Fruit fly (Drosophila melanogaster) whole organism, embryonic: ENCODE measurements around the gene mib1.
A peak's percentile ranks its signal among the peaks of the same experiment; 100 is the strongest.

Experiments
- Abd-B ChIP-seq: fragments of 200-800 bp; sonication (Bioruptor generic); optimal IDR thresholded peaks from 2 replicates; lab custom pipeline; 2018; ENCODE audit warnings: missing biosample characterization, mild to moderate bottlenecking, missing genetic modification characterization, moderate library complexity
- Awh ChIP-seq: fragments of 200-800 bp; sonication (Bioruptor generic); IDR thresholded peaks from 2 replicates; pipeline ENCODE4, ENCODE4 v1.3.6; 2022; ENCODE audit warnings: missing biosample characterization, missing genetic modification characterization
- Blimp-1 ChIP-seq: fragments of 200-800 bp; sonication (Bioruptor generic); optimal IDR thresholded peaks from 3 replicates; lab custom pipeline; 2018; ENCODE audit warnings: missing biosample characterization, missing genetic modification characterization, mild to moderate bottlenecking, moderate library complexity, missing genetic modification reagents
- CG10267 ChIP-seq: fragments of 200-800 bp; sonication (Bioruptor generic); optimal IDR thresholded peaks from 2 replicates; lab custom pipeline; 2018; ENCODE audit warnings: missing biosample characterization, mild to moderate bottlenecking, missing genetic modification characterization, moderate library complexity
- CG11093 ChIP-seq: fragments of 200-800 bp; sonication (Bioruptor generic); IDR thresholded peaks from 3 replicates; pipeline ENCODE4 v1.3.6; 2022; ENCODE audit warnings: missing biosample characterization, missing genetic modification characterization
- CG11695 ChIP-seq: fragments of 200-800 bp; sonication (Bioruptor generic); IDR thresholded peaks from 3 replicates; pipeline ENCODE4 v1.3.6; 2022; ENCODE audit warnings: missing biosample characterization, missing genetic modification characterization
- CG12299 ChIP-seq: fragments of 200-800 bp; sonication (Bioruptor generic); optimal IDR thresholded peaks from 2 replicates; lab custom pipeline; 2018; ENCODE audit warnings: missing biosample characterization, mild to moderate bottlenecking, missing genetic modification characterization
- CG12391 ChIP-seq: fragments of 200-800 bp; sonication (Bioruptor generic); optimal IDR thresholded peaks from 3 replicates; lab custom pipeline; 2018; ENCODE audit warnings: missing biosample characterization, mild to moderate bottlenecking, missing genetic modification characterization, moderate library complexity
- CG13424 ChIP-seq: fragments of 200-800 bp; sonication (Bioruptor generic); optimal IDR thresholded peaks from 2 replicates; lab custom pipeline; 2019; ENCODE audit warnings: missing biosample characterization, mild to moderate bottlenecking, missing genetic modification characterization, moderate library complexity
- CG13894 ChIP-seq: fragments of 200-800 bp; sonication (Bioruptor generic); optimal IDR thresholded peaks from 3 replicates; lab custom pipeline; 2018; ENCODE audit warnings: missing biosample characterization, mild to moderate bottlenecking, missing genetic modification characterization, moderate library complexity
- CG15696 ChIP-seq: fragments of 200-800 bp; sonication (Bioruptor generic); optimal IDR thresholded peaks from 2 replicates; lab custom pipeline; 2019; ENCODE audit warnings: missing biosample characterization, mild to moderate bottlenecking, missing genetic modification characterization, moderate library complexity
- CG17912 ChIP-seq: fragments of 200-800 bp; sonication (Bioruptor generic); optimal IDR thresholded peaks from 2 replicates; lab custom pipeline; 2018; ENCODE audit warnings: missing biosample characterization, mild to moderate bottlenecking, missing genetic modification characterization
- CG18262 ChIP-seq: fragments of 200-800 bp; optimal IDR thresholded peaks from 3 replicates; lab custom pipeline; 2019; ENCODE audit warnings: missing biosample characterization, mild to moderate bottlenecking, missing genetic modification characterization, moderate library complexity
- CG2199 ChIP-seq: fragments of 200-800 bp; sonication (Bioruptor generic); IDR thresholded peaks from 3 replicates; pipeline ENCODE4 v1.3.6; 2022; ENCODE audit warnings: missing biosample characterization, missing genetic modification characterization
- CG4360 ChIP-seq: fragments of 200-800 bp; sonication (Bioruptor generic); IDR thresholded peaks from 2 replicates; pipeline ENCODE4 v1.3.6; 2022; ENCODE audit warnings: missing biosample characterization, missing genetic modification characterization
- CG4617 ChIP-seq: fragments of 200-800 bp; sonication (Bioruptor generic); optimal IDR thresholded peaks from 3 replicates; lab custom pipeline; 2016; ENCODE audit warnings: missing biosample characterization, missing genetic modification characterization, borderline replicate concordance
- CG5180 ChIP-seq: fragments of 200-800 bp; sonication (Bioruptor generic); optimal IDR thresholded peaks from 3 replicates; lab custom pipeline; 2017; ENCODE audit warnings: missing biosample characterization, missing genetic modification characterization, mild to moderate bottlenecking, moderate library complexity, missing genetic modification reagents
- CG5953 ChIP-seq: fragments of 200-800 bp; sonication (Bioruptor generic); IDR thresholded peaks from 2 replicates; pipeline ENCODE4 v1.3.6; 2022; ENCODE audit warnings: missing biosample characterization, missing genetic modification characterization
- CG7271 ChIP-seq: fragments of 200-800 bp; sonication (Bioruptor generic); optimal IDR thresholded peaks from 2 replicates; lab custom pipeline; 2018; ENCODE audit warnings: missing biosample characterization, mild to moderate bottlenecking, missing genetic modification characterization, moderate library complexity
- CG8089 ChIP-seq: fragments of 200-800 bp; sonication (Bioruptor generic); optimal IDR thresholded peaks from 3 replicates; lab custom pipeline; 2016; ENCODE audit warnings: missing biosample characterization, missing genetic modification characterization
- CG8290 ChIP-seq, 3 experiments: fragments of 200-800 bp; sonication (Bioruptor generic); optimal IDR thresholded peaks; 2 replicates each; lab custom pipeline; 2016 to 2019; ENCODE audit warnings: missing biosample characterization in 3 of 3, missing genetic modification characterization in 3 of 3, mild to moderate bottlenecking in 2 of 3, moderate library complexity in 1 of 3
- CG8924 ChIP-seq: fragments of 200-800 bp; optimal IDR thresholded peaks from 3 replicates; lab custom pipeline; 2019; ENCODE audit warnings: missing biosample characterization, mild to moderate bottlenecking, missing genetic modification characterization, moderate library complexity
- CG9727 ChIP-seq: fragments of 200-800 bp; sonication (Bioruptor generic); optimal IDR thresholded peaks from 3 replicates; lab custom pipeline; 2017; ENCODE audit warnings: missing biosample characterization, mild to moderate bottlenecking, missing genetic modification characterization
- CoRest ChIP-seq: fragments of 200-800 bp; sonication (Bioruptor generic); optimal IDR thresholded peaks from 3 replicates; lab custom pipeline; 2018; ENCODE audit warnings: missing biosample characterization, mild to moderate bottlenecking, missing genetic modification characterization, moderate library complexity
- D ChIP-seq, 2 experiments: fragments of 200-800 bp in 1 of 2; fragments of >200 bp in 1 of 2; sonication (Bioruptor generic) in 1 of 2; optimal IDR thresholded peaks; 2 replicates in 1 of 2; 3 replicates in 1 of 2; lab custom pipeline; 2017; ENCODE audit warnings: mild to moderate bottlenecking in 1 of 2, missing biosample characterization in 1 of 2, missing genetic modification characterization in 1 of 2, missing genetic modification reagents in 1 of 2
- D19A ChIP-seq: fragments of 200-800 bp; optimal IDR thresholded peaks from 3 replicates; lab custom pipeline; 2019; ENCODE audit warnings: missing biosample characterization, mild to moderate bottlenecking, missing genetic modification characterization, moderate library complexity
- Dfd ChIP-seq, 2 experiments: fragments of >200 bp; optimal IDR thresholded peaks; 2 replicates each; lab custom pipeline; 2017; ENCODE audit warnings: missing biosample characterization in 2 of 2, missing genetic modification characterization in 2 of 2
- MBD-R2 ChIP-seq: fragments of 200-800 bp; sonication (Bioruptor generic); IDR thresholded peaks from 2 replicates; pipeline ENCODE4 v1.3.6; 2022; ENCODE audit warnings: missing biosample characterization, missing genetic modification characterization
- Opbp ChIP-seq: fragments of 200-800 bp; sonication (Bioruptor generic); IDR thresholded peaks from 3 replicates; pipeline ENCODE4 v1.3.6; 2022; ENCODE audit warnings: missing biosample characterization, missing genetic modification characterization; ENCODE audit not compliant: partially characterized antibody
- Sox100B ChIP-seq: fragments of 200-800 bp; sonication (Bioruptor generic); optimal IDR thresholded peaks from 3 replicates; lab custom pipeline; 2018; ENCODE audit warnings: missing biosample characterization, mild to moderate bottlenecking, missing genetic modification characterization
- Sox102F ChIP-seq: fragments of 200-800 bp; sonication (Bioruptor generic); optimal IDR thresholded peaks from 2 replicates; lab custom pipeline; 2018; ENCODE audit warnings: missing biosample characterization, mild to moderate bottlenecking, missing genetic modification characterization, moderate library complexity
- Xrp1 ChIP-seq: fragments of 200-800 bp; sonication (Bioruptor generic); IDR thresholded peaks from 2 replicates; pipeline ENCODE4 v1.3.6; 2022; ENCODE audit warnings: missing biosample characterization, missing genetic modification characterization
- bowl ChIP-seq: fragments of 200-800 bp; sonication (Bioruptor generic); IDR thresholded peaks from 2 replicates; pipeline ENCODE4 v1.3.6; 2022; ENCODE audit warnings: missing biosample characterization, missing genetic modification characterization
- dmrt11E ChIP-seq: fragments of 200-800 bp; sonication (Bioruptor generic); optimal IDR thresholded peaks from 3 replicates; lab custom pipeline; 2018; ENCODE audit warnings: missing biosample characterization, mild to moderate bottlenecking, missing genetic modification characterization, moderate library complexity
- ftz-f1 ChIP-seq: fragments of 200-800 bp; sonication (Bioruptor generic); optimal IDR thresholded peaks from 2 replicates; lab custom pipeline; 2016; ENCODE audit warnings: missing biosample characterization, missing genetic modification characterization
- grn ChIP-seq: fragments of 200-800 bp; sonication (Bioruptor generic); optimal IDR thresholded peaks from 3 replicates; lab custom pipeline; 2017; ENCODE audit warnings: missing biosample characterization, missing genetic modification characterization
- gsb-n ChIP-seq: fragments of 200-800 bp; sonication (Bioruptor generic); optimal IDR thresholded peaks from 3 replicates; lab custom pipeline; 2018; ENCODE audit warnings: missing biosample characterization, mild to moderate bottlenecking, missing genetic modification characterization
- kay ChIP-seq: fragments of 200-800 bp; sonication (Bioruptor generic); optimal IDR thresholded peaks from 2 replicates; lab custom pipeline; 2016; ENCODE audit warnings: missing biosample characterization, missing genetic modification characterization
- onecut ChIP-seq: fragments of 200-800 bp; sonication (Bioruptor generic); IDR thresholded peaks from 2 replicates; pipeline ENCODE4 v1.3.6; 2022; ENCODE audit warnings: missing biosample characterization, missing genetic modification characterization
- pan ChIP-seq, 4 experiments: fragments of >200 bp in 3 of 4; fragments of 200-800 bp in 1 of 4; sonication (Bioruptor generic) in 1 of 4; optimal IDR thresholded peaks in 3 of 4; IDR thresholded peaks in 1 of 4; 2 replicates each; pipeline versions ENCODE4 v1.3.6 to Lab custom; 2017 to 2022; ENCODE audit warnings: missing biosample characterization in 2 of 4, missing genetic modification characterization in 2 of 4, mixed read lengths in 1 of 4
- pros ChIP-seq: fragments of 200-800 bp; sonication (Bioruptor generic); optimal IDR thresholded peaks from 3 replicates; lab custom pipeline; 2019; ENCODE audit warnings: missing biosample characterization, mild to moderate bottlenecking, missing genetic modification characterization, moderate library complexity
- row ChIP-seq: fragments of 200-800 bp; sonication (Bioruptor generic); IDR thresholded peaks from 3 replicates; pipeline ENCODE4 v1.3.6; 2022; ENCODE audit warnings: missing biosample characterization, missing genetic modification characterization
- twi ChIP-seq: fragments of 200-800 bp; optimal IDR thresholded peaks from 2 replicates; lab custom pipeline; 2019; ENCODE audit warnings: missing biosample characterization, mild to moderate bottlenecking, missing genetic modification characterization, moderate library complexity
- unc-4 ChIP-seq: fragments of 200-800 bp; sonication (Bioruptor generic); IDR thresholded peaks from 2 replicates; pipeline ENCODE4 v1.3.6; 2022; ENCODE audit warnings: missing biosample characterization, missing genetic modification characterization; ENCODE audit not compliant: partially characterized antibody
- vvl ChIP-seq: fragments of 200-800 bp; sonication (Bioruptor generic); IDR thresholded peaks from 2 replicates; pipeline ENCODE4 v1.3.6; 2022; ENCODE audit warnings: missing biosample characterization, missing genetic modification characterization
- zen ChIP-seq: fragments of 200-800 bp; sonication (Bioruptor generic); optimal IDR thresholded peaks from 3 replicates; lab custom pipeline; 2018; ENCODE audit warnings: missing biosample characterization, mild to moderate bottlenecking, missing genetic modification characterization, moderate library complexity

The mib1 gene

dm6 chr3L:16013198-16013982 lies 1.8 kb upstream of the mib1 start (continued):
- TF ChIP-seq CG11695 (GFP tag; lab: Robert Waterston, UW) (no peak), Blimp-1 (GFP tag; lab: Kevin White, UChicago) (peak; percentile 35), Sox100B (peak; percentile 30), CG7271 (peak; percentile 22), CG12299 (no peak), CG9727 (GFP tag; lab: Kevin White, UChicago) (peak; percentile 27), Awh (peak; percentile 57), CG5953 (GFP tag; lab: Robert Waterston, UW) (no peak), CG18262 (tag; lab: Kevin White, UChicago) (peak; percentile 70), D19A (tag; lab: Kevin White, UChicago) (peak; percentile 10), bowl (GFP tag; lab: Robert Waterston, UW) (peak; percentile 72; the same call in 1 of the 2 replicates), CG10267 (peak; percentile 33), ftz-f1 (GFP tag; lab: Kevin White, UChicago) (no peak), CG13894 (tag; lab: Kevin White, UChicago) (peak; percentile 11), grn (GFP tag; lab: Kevin White, UChicago) (no peak), CG15696 (peak; percentile 49), row (GFP tag; lab: Robert Waterston, UW) (0 out of 3 replicates have a peak, but pooled peaks have one; percentile 22), Abd-B (GFP tag; lab: Kevin White, UChicago) (no peak), dmrt11E (tag; lab: Kevin White, UChicago) (peak; percentile 60), vvl (GFP tag; lab: Robert Waterston, UW) (peak; percentile 63; the same call in 1 of the 2 replicates), CG13424 (tag; lab: Kevin White, UChicago) (peak; percentile 36), kay (no peak), CG8924 (peak; percentile 22), CoRest (tag; lab: Kevin White, UChicago) (peak; percentile 37), Sox102F (GFP tag; lab: Kevin White, UChicago) (peak; percentile 29), D (optimal IDR thresholded peaks at IDR 0.05; lab: Kevin White, UChicago) (no peak), D (GFP tag; optimal IDR thresholded peaks at IDR 0.05; lab: Kevin White, UChicago) (no peak), CG12391 (tag; lab: Kevin White, UChicago) (peak; percentile 56), CG5180 (GFP tag; lab: Kevin White, UChicago) (no peak)

- peak; percentile 69; the same call in 1 of the 3 replicates for TF ChIP-seq CG2199
- peak; percentile 42 for TF ChIP-seq gsb-n (tag; lab: Kevin White, UChicago)
- no peak for TF ChIP-seq CG5953 (GFP tag; lab: Robert Waterston, UW)
- TF ChIP-seq zen (tag; lab: Kevin White, UChicago), result peak; percentile 95
- peak; percentile 12 for TF ChIP-seq pros
- no peak for TF ChIP-seq CG8089
- no peak for TF ChIP-seq CG4360 (GFP tag; lab: Robert Waterston, UW)
- no peak for TF ChIP-seq CG11093 (GFP tag; lab: Robert Waterston, UW)
- TF ChIP-seq CG8290 (GFP tag; optimal IDR thresholded peaks at IDR 0.05; lab: Kevin White, UChicago), result peak; percentile 4
- no peak for TF ChIP-seq CG8290 (tag; optimal IDR thresholded peaks at IDR 0.05; lab: Kevin White, UChicago)
- TF ChIP-seq Xrp1 (GFP tag; lab: Robert Waterston, UW), result no peak
- TF ChIP-seq onecut (GFP tag; lab: Robert Waterston, UW), result no peak
- TF ChIP-seq CG4617 (GFP tag; lab: Kevin White, UChicago), result no peak
- TF ChIP-seq MBD-R2, result no peak
- no peak for TF ChIP-seq CG17912
- TF ChIP-seq twi, result peak; percentile 16
- no peak for TF ChIP-seq Dfd (GFP tag; optimal IDR thresholded peaks at IDR 0.05; lab: Kevin White, UChicago)
- TF ChIP-seq pan (optimal IDR thresholded peaks at IDR 0.05; lab: Kevin White, UChicago), result peak in 1 of 2 experiments; percentile 67
- TF ChIP-seq pan (GFP tag; optimal IDR thresholded peaks at IDR 0.05 in 1 of 2, IDR thresholded peaks at IDR 0.05 in 1 of 2), result peak in 1 of 2 experiments; percentile 35
- TF ChIP-seq Opbp (GFP tag; lab: Robert Waterston, UW), result 0 out of 3 replicates have a peak, but pooled peaks have one; percentile 30
- no peak for TF ChIP-seq unc-4 (GFP tag; lab: Robert Waterston, UW)
Observed at dm6 chr3L:16012315-16012950, 821 bp upstream of the mib1 start.
